Fruit fly (Drosophila melanogaster): ENCODE results near the gene CG8004.

The CG8004 gene

DNA sequence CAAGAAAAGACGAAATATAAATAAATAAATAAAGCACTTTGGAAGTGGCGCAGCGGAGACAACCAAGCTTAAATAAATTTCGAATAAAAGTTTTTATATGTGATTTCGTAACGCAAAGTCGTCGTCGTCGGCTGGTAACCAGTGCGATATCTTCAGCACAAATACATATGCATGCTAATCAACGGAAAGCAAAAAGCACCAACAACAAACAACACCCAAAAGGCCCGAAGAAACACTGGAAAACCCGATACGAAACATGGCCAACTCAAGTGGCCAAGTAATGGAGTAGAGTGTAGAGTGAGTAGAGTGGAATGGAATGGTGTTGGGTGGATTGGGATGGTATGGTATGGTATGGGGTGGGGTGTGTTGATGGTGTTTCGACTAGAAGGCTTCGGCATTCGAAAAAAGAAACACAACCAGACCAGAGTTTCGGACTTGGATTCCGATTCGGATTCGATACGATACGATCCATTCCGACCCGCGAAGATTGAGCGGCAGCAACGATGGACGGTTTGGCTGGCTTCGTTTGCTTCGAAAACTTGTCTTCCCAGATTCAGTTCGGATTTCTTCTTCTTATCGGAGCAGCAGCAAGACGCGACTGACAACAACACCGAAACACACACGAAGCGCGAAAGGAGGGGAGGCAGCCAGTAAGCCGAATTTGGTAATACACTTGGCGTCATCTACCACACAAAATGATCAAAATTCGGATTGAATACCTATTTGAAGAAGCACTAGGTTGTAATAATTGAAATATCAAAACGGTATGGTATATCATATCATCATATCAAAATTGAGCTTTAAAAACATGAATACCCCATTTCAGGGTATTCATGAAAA lies 25.5 kb downstream of the CG8004 start (continued):
- TF ChIP-seq CG7987 (GFP tag; optimal IDR thresholded peaks at IDR 0.05): peak; percentile 80
- TF ChIP-seq tio (GFP tag; optimal IDR thresholded peaks at IDR 0.05): peak; percentile 90
- TF ChIP-seq Hr78 (GFP tag; optimal IDR thresholded peaks at IDR 0.05): peak in 1 of 2 experiments; percentile 77
- TF ChIP-seq da (GFP tag; optimal IDR thresholded peaks at IDR 0.05): peak; percentile 87
- TF ChIP-seq eve (GFP tag; optimal IDR thresholded peaks at IDR 0.05): peak in 1 of 2 experiments; percentile 96
- peak; percentile 91 for TF ChIP-seq Asciz (GFP tag; optimal IDR thresholded peaks at IDR 0.05)
- no peak for TF ChIP-seq usp (GFP tag; optimal IDR thresholded peaks at IDR 0.05)
- TF ChIP-seq Taf1 (GFP tag; IDR thresholded peaks at IDR 0.05): peak; percentile 85
- TF ChIP-seq h (optimal IDR thresholded peaks at IDR 0.05): no peak
- peak; percentile 94 for TF ChIP-seq H2.0 (GFP tag; IDR thresholded peaks at IDR 0.05)
- no peak for TF ChIP-seq CG1832 (GFP tag; optimal IDR thresholded peaks at IDR 0.05)
- TF ChIP-seq CG3995 (GFP tag; optimal IDR thresholded peaks at IDR 0.05): peak; percentile 71
- TF ChIP-seq fd64A (GFP tag; optimal IDR thresholded peaks at IDR 0.05): peak; percentile 30
- peak; percentile 97 for TF ChIP-seq CG13624 (GFP tag; optimal IDR thresholded peaks at IDR 0.05)
- TF ChIP-seq CG4820 (GFP tag; optimal IDR thresholded peaks at IDR 0.05): peak; percentile 78
- no peak for TF ChIP-seq knrl (GFP tag; IDR thresholded peaks at IDR 0.05; ENCODE audit: partially characterized antibody)
- peak; percentile 4 for TF ChIP-seq gfzf (GFP tag; optimal IDR thresholded peaks at IDR 0.05)
- TF ChIP-seq Fer2 (tag; optimal IDR thresholded peaks at IDR 0.05): peak; percentile 69
- peak; percentile 97 for TF ChIP-seq CG2678 (tag; optimal IDR thresholded peaks at IDR 0.05)
- TF ChIP-seq Hmx (GFP tag; optimal IDR thresholded peaks at IDR 0.05): no peak
- peak; percentile 90 for TF ChIP-seq CG6813 (GFP tag; optimal IDR thresholded peaks at IDR 0.05)
- TF ChIP-seq CG6272 (GFP tag; IDR thresholded peaks at IDR 0.05): peak; percentile 84
- peak; percentile 17 to 36 for TF ChIP-seq insv (GFP tag; optimal IDR thresholded peaks at IDR 0.05)
- TF ChIP-seq Dip3 (GFP tag; optimal IDR thresholded peaks at IDR 0.05): peak; percentile 96
- TF ChIP-seq CG18764 (GFP tag; optimal IDR thresholded peaks at IDR 0.05): peak; percentile 88
- TF ChIP-seq Max (GFP tag; optimal IDR thresholded peaks at IDR 0.05): peak; percentile 91
- TF ChIP-seq Dek (tag; optimal IDR thresholded peaks at IDR 0.05): peak; percentile 95
- TF ChIP-seq CG11560 (tag; IDR thresholded peaks at IDR 0.05): no peak; the same call in 2 of the 3 replicates
- peak; percentile 77 for TF ChIP-seq HmgD (GFP tag; optimal IDR thresholded peaks at IDR 0.05)
- TF ChIP-seq CG5953 (GFP tag; IDR thresholded peaks at IDR 0.05): peak; percentile 94
- no peak for TF ChIP-seq fd102C (GFP tag; optimal IDR thresholded peaks at IDR 0.05)
- TF ChIP-seq CG10366 (GFP tag; IDR thresholded peaks at IDR 0.05): peak; percentile 94
- peak; percentile 96 for TF ChIP-seq Oli (tag; optimal IDR thresholded peaks at IDR 0.05)
- TF ChIP-seq Ada2b (GFP tag; IDR thresholded peaks at IDR 0.05): peak; percentile 77
- peak; percentile 97 for TF ChIP-seq CG7839 (tag; optimal IDR thresholded peaks at IDR 0.05)
- peak; percentile 51 for TF ChIP-seq cg (GFP tag; optimal IDR thresholded peaks at IDR 0.05)
- TF ChIP-seq dimm (GFP tag; IDR thresholded peaks at IDR 0.05): no peak; the same call in 1 of the 2 replicates
- TF ChIP-seq ash1 (GFP tag; optimal IDR thresholded peaks at IDR 0.05): peak; percentile 80
- TF ChIP-seq CG18619 (GFP tag; optimal IDR thresholded peaks at IDR 0.05): peak; percentile 95
- peak; percentile 89 for TF ChIP-seq ara (GFP tag; IDR thresholded peaks at IDR 0.05)
- TF ChIP-seq CG30403 (GFP tag; optimal IDR thresholded peaks at IDR 0.05): peak; percentile 96
- no peak for TF ChIP-seq Lpt (GFP tag; optimal IDR thresholded peaks at IDR 0.05)
- TF ChIP-seq gem (tag; optimal IDR thresholded peaks at IDR 0.05): peak; percentile 97
- TF ChIP-seq CG32772 (GFP tag; IDR thresholded peaks at IDR 0.05): peak; percentile 90
- TF ChIP-seq yki (optimal IDR thresholded peaks at IDR 0.05): no peak
- no peak for TF ChIP-seq CG8765 (GFP tag; IDR thresholded peaks at IDR 0.05)
- peak; percentile 89 for TF ChIP-seq Blimp-1 (GFP tag; optimal IDR thresholded peaks at IDR 0.05)
- TF ChIP-seq fd96Cb (tag; optimal IDR thresholded peaks at IDR 0.05): peak; percentile 87
- peak; percentile 87 for TF ChIP-seq CG13775 (GFP tag; optimal IDR thresholded peaks at IDR 0.05)
